Fruit fly (Drosophila melanogaster) whole organism, wandering third instar larva: Measurements from ENCODE around the gene CG43902.

ENCODE experiments used
- Abd-B ChIP-seq: fragments of >200 bp; optimal IDR thresholded peaks from 2 replicates; lab custom pipeline; 2017; ENCODE audit warnings: missing biosample characterization, missing genetic modification characterization
- CG32264 ChIP-seq: fragments of 200-800 bp; sonication (Bioruptor generic); optimal IDR thresholded peaks from 2 replicates; lab custom pipeline; 2016; ENCODE audit warnings: missing biosample characterization, missing genetic modification characterization
- CG9705 ChIP-seq: fragments of 200-800 bp; sonication (Bioruptor generic); optimal IDR thresholded peaks from 2 replicates; lab custom pipeline; 2018; ENCODE audit warnings: missing biosample characterization, mild to moderate bottlenecking, missing genetic modification characterization
- CrebA ChIP-seq: fragments of 200-800 bp; sonication (Bioruptor generic); optimal IDR thresholded peaks from 2 replicates; lab custom pipeline; 2016; ENCODE audit warnings: missing biosample characterization, mild to moderate bottlenecking, missing genetic modification characterization, borderline replicate concordance
- Dif ChIP-seq: fragments of 200-275, 200-300 bp; sonication (Bioruptor generic); optimal IDR thresholded peaks from 2 replicates; lab custom pipeline; 2018; ENCODE audit warnings: missing biosample characterization, missing genetic modification characterization; ENCODE audit not compliant: partially characterized antibody
- GATAd ChIP-seq: sonication (Bioruptor generic); optimal IDR thresholded peaks from 2 replicates; lab custom pipeline; 2016; ENCODE audit warnings: missing biosample characterization, missing genetic modification characterization
- HLH106 ChIP-seq: fragments of 200-800 bp; optimal IDR thresholded peaks from 3 replicates; lab custom pipeline; 2019; ENCODE audit warnings: missing biosample characterization, mild to moderate bottlenecking, missing genetic modification characterization, moderate library complexity
- Hnf4 ChIP-seq: fragments of 200-800 bp; sonication (Bioruptor generic); optimal IDR thresholded peaks from 2 replicates; lab custom pipeline; 2016; ENCODE audit warnings: missing biosample characterization, mild to moderate bottlenecking, missing genetic modification characterization
- Hr78 ChIP-seq: fragments of >200 bp; optimal IDR thresholded peaks from 2 replicates; lab custom pipeline; 2017; ENCODE audit warnings: missing biosample characterization, missing genetic modification characterization
- Hr83 ChIP-seq: fragments of 200-300 bp; sonication (Bioruptor generic); optimal IDR thresholded peaks from 2 replicates; lab custom pipeline; 2016; ENCODE audit warnings: missing biosample characterization, mild to moderate bottlenecking, missing genetic modification characterization, moderate library complexity; ENCODE audit not compliant: poor library complexity, severe bottlenecking
- Jra ChIP-seq: sonication (Bioruptor generic); optimal IDR thresholded peaks from 2 replicates; lab custom pipeline; 2016; ENCODE audit warnings: missing biosample characterization, missing genetic modification characterization
- Myc ChIP-seq: fragments of >200 bp; optimal IDR thresholded peaks from 2 replicates; lab custom pipeline; 2017
- N ChIP-seq: fragments of >200 bp; optimal IDR thresholded peaks from 2 replicates; lab custom pipeline; 2018; ENCODE audit warnings: missing biosample characterization, missing external identifiers, missing genetic modification characterization
- OdsH ChIP-seq: fragments of 200-800 bp; sonication (Bioruptor generic); optimal IDR thresholded peaks from 2 replicates; lab custom pipeline; 2016; ENCODE audit warnings: missing biosample characterization, mild to moderate bottlenecking, missing genetic modification characterization
- Rel ChIP-seq, 2 experiments: fragments of 200-800 bp; sonication (Bioruptor generic) in 1 of 2; optimal IDR thresholded peaks; 2 replicates in 1 of 2; 3 replicates in 1 of 2; lab custom pipeline; 2016 to 2019; ENCODE audit warnings: mild to moderate bottlenecking in 2 of 2, missing biosample characterization in 2 of 2, missing genetic modification characterization in 2 of 2, moderate library complexity in 1 of 2
- Sp1 ChIP-seq: fragments of 200-800 bp; sonication (Bioruptor generic); optimal IDR thresholded peaks from 3 replicates; lab custom pipeline; 2019; ENCODE audit warnings: missing biosample characterization, mild to moderate bottlenecking, missing genetic modification characterization, moderate library complexity
- Vsx2 ChIP-seq: fragments of 200-300, 225-300 bp; sonication (Bioruptor generic); optimal IDR thresholded peaks from 2 replicates; lab custom pipeline; 2018; ENCODE audit warnings: missing biosample characterization, missing genetic modification characterization; ENCODE audit not compliant: partially characterized antibody
- br ChIP-seq: fragments of 200-800 bp; sonication (Bioruptor generic); optimal IDR thresholded peaks from 2 replicates; lab custom pipeline; 2016; ENCODE audit warnings: missing biosample characterization, missing genetic modification characterization
- dsf ChIP-seq: sonication (Bioruptor generic); optimal IDR thresholded peaks from 2 replicates; lab custom pipeline; 2016; ENCODE audit warnings: missing biosample characterization, missing genetic modification characterization, borderline replicate concordance
- ey ChIP-seq: fragments of 200-800 bp; sonication (Bioruptor generic); optimal IDR thresholded peaks from 2 replicates; lab custom pipeline; 2016; ENCODE audit warnings: missing biosample characterization, missing genetic modification characterization
- foxo ChIP-seq, 2 experiments: fragments of 200-800 bp; sonication (Bioruptor generic); optimal IDR thresholded peaks; 2 replicates in 1 of 2; 3 replicates in 1 of 2; lab custom pipeline; 2016 to 2017; ENCODE audit warnings: missing biosample characterization in 2 of 2, missing genetic modification characterization in 2 of 2
- lola ChIP-seq: fragments of >200 bp; optimal IDR thresholded peaks from 2 replicates; lab custom pipeline; 2017; ENCODE audit warnings: missing biosample characterization, missing genetic modification characterization
- pan ChIP-seq: fragments of >200 bp; optimal IDR thresholded peaks from 2 replicates; lab custom pipeline; 2017
- psq ChIP-seq: fragments of 200-800 bp; sonication (Bioruptor generic); optimal IDR thresholded peaks from 3 replicates; lab custom pipeline; 2017; ENCODE audit warnings: missing biosample characterization, mild to moderate bottlenecking, missing genetic modification characterization, moderate library complexity
- rgr ChIP-seq: fragments of 200-800 bp; sonication (Bioruptor generic); optimal IDR thresholded peaks from 3 replicates; lab custom pipeline; 2016; ENCODE audit warnings: missing biosample characterization, mild to moderate bottlenecking, missing genetic modification characterization
- sv ChIP-seq: fragments of 200-800 bp; sonication (Bioruptor generic); optimal IDR thresholded peaks from 3 replicates; lab custom pipeline; 2016; ENCODE audit warnings: missing biosample characterization, missing genetic modification characterization
- tai ChIP-seq: sonication (Bioruptor generic); optimal IDR thresholded peaks from 2 replicates; lab custom pipeline; 2016; ENCODE audit warnings: missing biosample characterization, missing genetic modification characterization
- usp ChIP-seq: fragments of >200 bp; optimal IDR thresholded peaks from 2 replicates; lab custom pipeline; 2017; ENCODE audit warnings: missing biosample characterization, missing genetic modification characterization

CG43902 gene

dm6 chrX:10232497-10232896, 74.3 kb downstream of the CG43902 start:
- TF ChIP-seq Jra (GFP tag; lab: Kevin White, UChicago) (no peak), N (GFP tag; lab: Kevin White, UChicago) (no peak), tai (GFP tag; lab: Kevin White, UChicago) (no peak), rgr (GFP tag; lab: Kevin White, UChicago) (peak; percentile 20), GATAd (GFP tag; lab: Kevin White, UChicago) (no peak), Hr78 (GFP tag; lab: Kevin White, UChicago) (no peak), OdsH (GFP tag; lab: Kevin White, UChicago) (peak; percentile 5), sv (GFP tag; lab: Kevin White, UChicago) (peak; percentile 17), Vsx2 (GFP tag; lab: Kevin White, UChicago) (no peak)

- TF ChIP-seq GATAd (GFP tag; lab: Kevin White, UChicago) (no peak), rgr (GFP tag; lab: Kevin White, UChicago) (no peak), Hnf4 (GFP tag; lab: Kevin White, UChicago) (no peak), tai (GFP tag; lab: Kevin White, UChicago) (no peak), Jra (GFP tag; lab: Kevin White, UChicago) (no peak), dsf (GFP tag; lab: Kevin White, UChicago) (no peak), br (GFP tag; lab: Kevin White, UChicago) (no peak)
- TF ChIP-seq, all 38 proteins: peak for 0
Observed at dm6 chrX:10233065-10233464, 74.8 kb downstream of the CG43902 start, which contains the start of gene CG2961. CG2961 (minus strand) TSS chrX:10233080.

- TF ChIP-seq Rel (GFP tag; optimal IDR thresholded peaks at IDR 0.05; lab: Kevin White, UChicago) (no peak), Rel (tag; optimal IDR thresholded peaks at IDR 0.05; lab: Kevin White, UChicago) (peak; percentile 86), ey (GFP tag; lab: Kevin White, UChicago) (no peak), CG32264 (GFP tag; lab: Kevin White, UChicago) (no peak), GATAd (GFP tag; lab: Kevin White, UChicago) (no peak), Myc (lab: Kevin White, UChicago) (no peak)
Observed at dm6 chrX:10234024-10234520, 75.8 kb downstream of the CG43902 start.

dm6 chrX:10241919-10242318, 83.7 kb downstream of the CG43902 start:
- TF ChIP-seq foxo (GFP tag; optimal IDR thresholded peaks at IDR 0.05; lab: Kevin White, UChicago) (peak in 1 of 2 experiments; percentile 6), N (GFP tag; lab: Kevin White, UChicago) (no peak), rgr (GFP tag; lab: Kevin White, UChicago) (no peak), CG9705 (GFP tag; lab: Kevin White, UChicago) (no peak), CrebA (no peak), HLH106 (tag; lab: Kevin White, UChicago) (peak; percentile 36), lola (no peak), Dif (GFP tag; lab: Kevin White, UChicago) (no peak)

- TF ChIP-seq psq (GFP tag; lab: Kevin White, UChicago) (no peak), usp (GFP tag; lab: Kevin White, UChicago) (no peak), br (GFP tag; lab: Kevin White, UChicago) (no peak), Dif (GFP tag; lab: Kevin White, UChicago) (no peak), Hr83 (GFP tag; lab: Kevin White, UChicago) (no peak), Abd-B (GFP tag; lab: Kevin White, UChicago) (no peak), Rel (GFP tag; optimal IDR thresholded peaks at IDR 0.05; lab: Kevin White, UChicago) (no peak), Rel (tag; optimal IDR thresholded peaks at IDR 0.05; lab: Kevin White, UChicago) (no peak), HLH106 (tag; lab: Kevin White, UChicago) (no peak), CG32264 (GFP tag; lab: Kevin White, UChicago) (no peak), lola (no peak), Sp1 (GFP tag; lab: Kevin White, UChicago) (no peak), foxo (GFP tag; optimal IDR thresholded peaks at IDR 0.05; lab: Kevin White, UChicago) (no peak), N (GFP tag; lab: Kevin White, UChicago) (no peak), Hr78 (GFP tag; lab: Kevin White, UChicago) (no peak), Jra (GFP tag; lab: Kevin White, UChicago) (no peak), pan (lab: Kevin White, UChicago) (no peak)
Observed at dm6 chrX:10242883-10243282, 84.6 kb downstream of the CG43902 start.
